Worm (Caenorhabditis elegans): Measurements from ENCODE around the gene unc-83.

DNA sequence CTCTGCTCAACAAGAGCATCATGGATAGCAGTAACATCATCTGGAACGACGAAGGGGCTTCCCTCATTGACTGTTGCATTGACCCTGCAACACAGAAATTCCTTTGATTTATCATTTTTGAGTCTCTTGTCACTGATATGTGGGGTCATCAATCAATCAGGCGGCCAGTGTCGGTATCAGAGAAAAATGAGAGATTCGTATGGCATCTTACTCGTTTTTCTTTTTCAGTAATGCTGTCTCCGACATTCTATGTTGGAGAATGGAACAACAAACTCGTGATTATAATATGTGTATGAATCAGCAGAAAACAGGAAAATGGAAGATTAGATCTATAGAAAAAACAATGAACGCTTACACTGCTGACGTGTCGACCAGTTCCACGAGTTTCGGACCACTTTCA lies 38.3 kb downstream of the unc-83 start:
- TF ChIP-seq pros-1 (tag; optimal IDR thresholded peaks at IDR 0.05) (no peak), dmd-4 (tag; optimal IDR thresholded peaks at IDR 0.05; ENCODE audit: borderline replicate concordance) (no peak)
